Fruit fly (Drosophila melanogaster) whole organism, larva: ENCODE measurements around the gene Taf13.

Source experiments
- noc ChIP-seq: fragments of 200-800 bp; sonication (Bioruptor generic); optimal IDR thresholded peaks from 3 replicates; lab custom pipeline; 2019; ENCODE audit warnings: missing biosample characterization, mild to moderate bottlenecking, missing genetic modification characterization, moderate library complexity

The Taf13 gene

dm6 chr2L:20084068-20084651 lies 9.5 kb downstream of the Taf13 start:
- TF ChIP-seq noc (tag; lab: Kevin White, UChicago), result no peak

dm6 chr2L:20082965-20083855 lies 10.4 kb downstream of the Taf13 start:
- TF ChIP-seq noc (tag; lab: Kevin White, UChicago), result no peak

dm6 chr2L:20082155-20082964 lies 11.3 kb downstream of the Taf13 start:
- no peak for TF ChIP-seq noc (tag; lab: Kevin White, UChicago)

- TF ChIP-seq noc (tag; lab: Kevin White, UChicago), result no peak
Measured at dm6 chr2L:20080772-20081171, 12.9 kb downstream of the Taf13 start.

dm6 chr2L:20078880-20079279 lies 14.8 kb downstream of the Taf13 start:
- peak; percentile 41 for TF ChIP-seq noc (tag; lab: Kevin White, UChicago)

dm6 chr2L:20077423-20078401 lies 15.9 kb downstream of the Taf13 start:
- TF ChIP-seq noc (tag; lab: Kevin White, UChicago), result peak; percentile 84

- peak; percentile 35 for TF ChIP-seq noc (tag; lab: Kevin White, UChicago)
Measured at dm6 chr2L:20075234-20075803, 18.3 kb downstream of the Taf13 start, which contains the start of the genes pr and neb. Gene pr (minus strand): TSS chr2L:20075458. Gene neb (plus strand): TSS chr2L:20075757.

dm6 chr2L:20074388-20074787 lies 19.3 kb downstream of the Taf13 start:
- TF ChIP-seq noc (tag; lab: Kevin White, UChicago), result peak; percentile 22

- no peak for TF ChIP-seq noc (tag; lab: Kevin White, UChicago)
Measured at dm6 chr2L:20072095-20072494, 21.6 kb downstream of the Taf13 start, which contains the start of gene CG10730. Gene CG10730 (minus strand): TSS chr2L:20072195.

dm6 chr2L:20069158-20070016 lies 24.3 kb downstream of the Taf13 start:
- peak; percentile 4 for TF ChIP-seq noc (tag; lab: Kevin White, UChicago)

- TF ChIP-seq noc (tag; lab: Kevin White, UChicago), result no peak
Measured at dm6 chr2L:20067928-20068327, 25.7 kb downstream of the Taf13 start.

dm6 chr2L:20066233-20066650 lies 27.4 kb downstream of the Taf13 start, which contains the start of gene bwa:
Gene bwa (plus strand): TSS chr2L:20066391.
- TF ChIP-seq noc (tag; lab: Kevin White, UChicago), result no peak

dm6 chr2L:20065516-20065915 lies 28.1 kb downstream of the Taf13 start, which contains the start of gene vls:
Gene vls (minus strand): TSS chr2L:20065679.
- TF ChIP-seq noc (tag; lab: Kevin White, UChicago), result no peak
